2 fruit fly cellular contexts compared by ENCODE assay signal in genomic region chr3L:16328207-16328891, dm6.
A peak's percentile ranks its signal among the peaks of the same experiment; 100 is the strongest.
TF ChIP-seq lines count a peak whose summit lies in the region.

TSS of gene CG13058 (plus strand) at chr3L:16328841.

TF ChIP-seq in whole organism, embryonic, 481 proteins besides CTCF, POLR2A, EP300 and RAD21 (continued from another document and continues in another):
- peak; percentile 22 for TF ChIP-seq Mad (GFP tag; optimal IDR thresholded peaks at IDR 0.05; lab: Kevin White, UChicago)
- TF ChIP-seq Fer2 (tag; optimal IDR thresholded peaks at IDR 0.05; lab: Kevin White, UChicago), result no peak
- TF ChIP-seq CG1792 (GFP tag; optimal IDR thresholded peaks at IDR 0.05; lab: Kevin White, UChicago), result no peak
- peak; percentile 30 for TF ChIP-seq CG11398 (GFP tag; optimal IDR thresholded peaks at IDR 0.05; lab: Kevin White, UChicago)
- TF ChIP-seq btn (GFP tag; optimal IDR thresholded peaks at IDR 0.05; lab: Kevin White, UChicago), result no peak
- no peak for TF ChIP-seq ATbp (GFP tag; optimal IDR thresholded peaks at IDR 0.05; lab: Kevin White, UChicago)
- TF ChIP-seq Nf-YC (tag; optimal IDR thresholded peaks at IDR 0.05; lab: Kevin White, UChicago), result no peak
- TF ChIP-seq gem (tag; optimal IDR thresholded peaks at IDR 0.05; lab: Kevin White, UChicago), result peak; percentile 80
- TF ChIP-seq Hr39 (optimal IDR thresholded peaks at IDR 0.05; lab: Kevin White, UChicago), result no peak
- no peak for TF ChIP-seq CG12104 (GFP tag; optimal IDR thresholded peaks at IDR 0.05; lab: Kevin White, UChicago)
- peak; percentile 39 for TF ChIP-seq CG6854 (GFP tag; optimal IDR thresholded peaks at IDR 0.05; lab: Kevin White, UChicago)
- peak; percentile 78 for TF ChIP-seq CG2678 (tag; optimal IDR thresholded peaks at IDR 0.05; lab: Kevin White, UChicago)
- peak; percentile 75 for TF ChIP-seq ci (GFP tag; IDR thresholded peaks at IDR 0.05; lab: Robert Waterston, UW)
- peak; percentile 92 for TF ChIP-seq D19A (tag; optimal IDR thresholded peaks at IDR 0.05; lab: Kevin White, UChicago)
- no peak for TF ChIP-seq zen (tag; optimal IDR thresholded peaks at IDR 0.05; lab: Kevin White, UChicago)
- TF ChIP-seq fru (optimal IDR thresholded peaks at IDR 0.05; lab: Kevin White, UChicago), result no peak
- no peak for TF ChIP-seq CG2875 (GFP tag; optimal IDR thresholded peaks at IDR 0.05; lab: Kevin White, UChicago)
- TF ChIP-seq CG18476 (GFP tag; optimal IDR thresholded peaks at IDR 0.05; lab: Kevin White, UChicago), result peak; percentile 14
- no peak for TF ChIP-seq h (optimal IDR thresholded peaks at IDR 0.05; lab: Kevin White, UChicago)
- no peak for TF ChIP-seq chinmo (GFP tag; IDR thresholded peaks at IDR 0.05; lab: Robert Waterston, UW; ENCODE audit: partially characterized antibody)
- TF ChIP-seq CG4707 (GFP tag; optimal IDR thresholded peaks at IDR 0.05; lab: Kevin White, UChicago), result no peak
- TF ChIP-seq chif (GFP tag; optimal IDR thresholded peaks at IDR 0.05; lab: Kevin White, UChicago), result peak; percentile 36 to 44
- no peak for TF ChIP-seq Hr78 (GFP tag; optimal IDR thresholded peaks at IDR 0.05; lab: Kevin White, UChicago)
- TF ChIP-seq insv (GFP tag; optimal IDR thresholded peaks at IDR 0.05; lab: Kevin White, UChicago), result no peak
- TF ChIP-seq CG1529 (GFP tag; optimal IDR thresholded peaks at IDR 0.05; lab: Kevin White, UChicago), result no peak
- peak; percentile 71 for TF ChIP-seq otp (GFP tag; IDR thresholded peaks at IDR 0.05; lab: Robert Waterston, UW)
- no peak for TF ChIP-seq Dp (GFP tag; optimal IDR thresholded peaks at IDR 0.05; lab: Kevin White, UChicago)
- no peak; the same call in 1 of the 2 replicates for TF ChIP-seq chm (GFP tag; IDR thresholded peaks at IDR 0.05; lab: Robert Waterston, UW)
- TF ChIP-seq Hmr (GFP tag; optimal IDR thresholded peaks at IDR 0.05; lab: Kevin White, UChicago), result peak; percentile 61
- peak; percentile 30; the same call in 1 of the 2 replicates for TF ChIP-seq onecut (GFP tag; IDR thresholded peaks at IDR 0.05; lab: Robert Waterston, UW)
- TF ChIP-seq PHDP (tag; optimal IDR thresholded peaks at IDR 0.05; lab: Kevin White, UChicago), result peak; percentile 69
- TF ChIP-seq psq (GFP tag; optimal IDR thresholded peaks at IDR 0.05; lab: Kevin White, UChicago), result no peak
- peak; percentile 67 for TF ChIP-seq lmd (GFP tag; IDR thresholded peaks at IDR 0.05; lab: Robert Waterston, UW)
- no peak for TF ChIP-seq CG4404 (GFP tag; IDR thresholded peaks at IDR 0.05; lab: Robert Waterston, UW)
- no peak for TF ChIP-seq CkIIα-i1 (GFP tag; IDR thresholded peaks at IDR 0.05; lab: Robert Waterston, UW)
- TF ChIP-seq CG4820 (GFP tag; optimal IDR thresholded peaks at IDR 0.05; lab: Kevin White, UChicago), result peak; percentile 57
- no peak for TF ChIP-seq gcm (GFP tag; optimal IDR thresholded peaks at IDR 0.05; lab: Kevin White, UChicago)
- no peak for TF ChIP-seq pfk (GFP tag; optimal IDR thresholded peaks at IDR 0.05; lab: Kevin White, UChicago)
- no peak for TF ChIP-seq CG2129 (GFP tag; IDR thresholded peaks at IDR 0.05; lab: Robert Waterston, UW; ENCODE audit: partially characterized antibody)
- TF ChIP-seq CG7372 (GFP tag; IDR thresholded peaks at IDR 0.05; lab: Robert Waterston, UW), result no peak
- TF ChIP-seq Mrtf (GFP tag; IDR thresholded peaks at IDR 0.05; lab: Robert Waterston, UW), result no peak
- peak; percentile 14 for TF ChIP-seq vfl (GFP tag; optimal IDR thresholded peaks at IDR 0.05; lab: Kevin White, UChicago)
- TF ChIP-seq Max (GFP tag; optimal IDR thresholded peaks at IDR 0.05; lab: Kevin White, UChicago), result peak; percentile 18
- no peak for TF ChIP-seq ato (GFP tag; IDR thresholded peaks at IDR 0.05; lab: Robert Waterston, UW; ENCODE audit: partially characterized antibody)
- TF ChIP-seq gce (GFP tag; IDR thresholded peaks at IDR 0.05; lab: Robert Waterston, UW), result no peak
- peak; percentile 78 for TF ChIP-seq HLH3B (GFP tag; IDR thresholded peaks at IDR 0.05; lab: Robert Waterston, UW)
- no peak for TF ChIP-seq cas (GFP tag; IDR thresholded peaks at IDR 0.05; lab: Robert Waterston, UW)
- no peak for TF ChIP-seq MESR4 (GFP tag; optimal IDR thresholded peaks at IDR 0.05; lab: Kevin White, UChicago)
- TF ChIP-seq Sox102F (GFP tag; optimal IDR thresholded peaks at IDR 0.05; lab: Kevin White, UChicago), result peak; percentile 75
- peak; percentile 59 for TF ChIP-seq CHES-1-like (GFP tag; optimal IDR thresholded peaks at IDR 0.05; lab: Kevin White, UChicago)
- no peak for TF ChIP-seq CG2116 (GFP tag; optimal IDR thresholded peaks at IDR 0.05; lab: Kevin White, UChicago)
- no peak for TF ChIP-seq CG6654 (GFP tag; optimal IDR thresholded peaks at IDR 0.05; lab: Kevin White, UChicago)
- TF ChIP-seq CG17385 (GFP tag; optimal IDR thresholded peaks at IDR 0.05; lab: Kevin White, UChicago), result peak; percentile 64
- TF ChIP-seq CG31441 (GFP tag; IDR thresholded peaks at IDR 0.05; lab: Robert Waterston, UW), result 0 out of 2 replicates have a peak, but pooled peaks have one; percentile 42
- no peak for TF ChIP-seq Spps (tag; optimal IDR thresholded peaks at IDR 0.05; lab: Kevin White, UChicago)
- TF ChIP-seq Dbx (GFP tag; IDR thresholded peaks at IDR 0.05; lab: Robert Waterston, UW), result peak; percentile 64; the same call in 2 of the 3 replicates
- TF ChIP-seq so (GFP tag; IDR thresholded peaks at IDR 0.05; lab: Robert Waterston, UW), result peak; percentile 89
- TF ChIP-seq CG4424 (GFP tag; optimal IDR thresholded peaks at IDR 0.05; lab: Kevin White, UChicago), result peak; percentile 22
- TF ChIP-seq CG13296 (GFP tag; optimal IDR thresholded peaks at IDR 0.05; lab: Kevin White, UChicago), result peak; percentile 72
- TF ChIP-seq CG10462 (GFP tag; optimal IDR thresholded peaks at IDR 0.05; lab: Kevin White, UChicago), result no peak
- 0 out of 3 replicates have a peak, but pooled peaks have one; percentile 10 for TF ChIP-seq CG34422 (GFP tag; IDR thresholded peaks at IDR 0.05; lab: Robert Waterston, UW)
- no peak for TF ChIP-seq CG6175 (GFP tag; IDR thresholded peaks at IDR 0.05; lab: Robert Waterston, UW)
- no peak for TF ChIP-seq Doc3 (GFP tag; IDR thresholded peaks at IDR 0.05; lab: Robert Waterston, UW; ENCODE audit: partially characterized antibody)
- no peak for TF ChIP-seq ftz-f1 (GFP tag; optimal IDR thresholded peaks at IDR 0.05; lab: Kevin White, UChicago)
- peak; percentile 67 for TF ChIP-seq unpg (GFP tag; optimal IDR thresholded peaks at IDR 0.05; lab: Kevin White, UChicago)
- TF ChIP-seq hth (optimal IDR thresholded peaks at IDR 0.05; lab: Kevin White, UChicago), result no peak
- peak; percentile 52; the same call in 2 of the 3 replicates for TF ChIP-seq tgo (GFP tag; IDR thresholded peaks at IDR 0.05; lab: Robert Waterston, UW)

TF ChIP-seq in whole organism, prepupa, 60 proteins besides CTCF, POLR2A, EP300 and RAD21 (continued from another document):
- peak; percentile 85 for TF ChIP-seq Hr4 (GFP tag; optimal IDR thresholded peaks at IDR 0.05; lab: Kevin White, UChicago)
- TF ChIP-seq fd59A (GFP tag; optimal IDR thresholded peaks at IDR 0.05; lab: Kevin White, UChicago), result peak; percentile 61
- TF ChIP-seq OdsH (GFP tag; optimal IDR thresholded peaks at IDR 0.05; lab: Kevin White, UChicago), result peak; percentile 55
- TF ChIP-seq spab (GFP tag; optimal IDR thresholded peaks at IDR 0.05; lab: Kevin White, UChicago), result no peak
- peak; percentile 4 for TF ChIP-seq CG8632 (GFP tag; optimal IDR thresholded peaks at IDR 0.05; lab: Kevin White, UChicago)
- peak; percentile 15 for TF ChIP-seq CG1621 (tag; optimal IDR thresholded peaks at IDR 0.05; lab: Kevin White, UChicago)
- peak; percentile 39 for TF ChIP-seq Sox14 (GFP tag; optimal IDR thresholded peaks at IDR 0.05; lab: Kevin White, UChicago)
- TF ChIP-seq acj6 (GFP tag; optimal IDR thresholded peaks at IDR 0.05; lab: Kevin White, UChicago), result peak; percentile 50
- no peak for TF ChIP-seq vri (GFP tag; optimal IDR thresholded peaks at IDR 0.05; lab: Kevin White, UChicago)
- TF ChIP-seq Met (GFP tag; optimal IDR thresholded peaks at IDR 0.05; lab: Kevin White, UChicago), result peak; percentile 9
- TF ChIP-seq CG10631 (GFP tag; optimal IDR thresholded peaks at IDR 0.05; lab: Kevin White, UChicago), result peak; percentile 37
- TF ChIP-seq topi (GFP tag; optimal IDR thresholded peaks at IDR 0.05; lab: Kevin White, UChicago), result no peak
- TF ChIP-seq Hr38 (GFP tag; optimal IDR thresholded peaks at IDR 0.05; lab: Kevin White, UChicago), result peak; percentile 5
- peak; percentile 72 for TF ChIP-seq net (GFP tag; optimal IDR thresholded peaks at IDR 0.05; lab: Kevin White, UChicago)
- no peak for TF ChIP-seq Ets21C (GFP tag; optimal IDR thresholded peaks at IDR 0.05; lab: Kevin White, UChicago)
- TF ChIP-seq cyc (GFP tag; optimal IDR thresholded peaks at IDR 0.05; lab: Kevin White, UChicago), result no peak
- TF ChIP-seq Sox15 (GFP tag; optimal IDR thresholded peaks at IDR 0.05; lab: Kevin White, UChicago), result no peak
- peak; percentile 65 for TF ChIP-seq Lpt (GFP tag; optimal IDR thresholded peaks at IDR 0.05; lab: Kevin White, UChicago)
- peak; percentile 43 for TF ChIP-seq CG11762 (GFP tag; optimal IDR thresholded peaks at IDR 0.05; lab: Kevin White, UChicago; ENCODE audit: insufficient read depth)
- TF ChIP-seq dac (GFP tag; optimal IDR thresholded peaks at IDR 0.05; lab: Kevin White, UChicago), result peak; percentile 35
- TF ChIP-seq CG6163 (GFP tag; IDR thresholded peaks at IDR 0.05; lab: Robert Waterston, UW), result 0 out of 3 replicates have a peak, but pooled peaks have one; percentile 42
- TF ChIP-seq CG6792 (GFP tag; optimal IDR thresholded peaks at IDR 0.05; lab: Kevin White, UChicago), result peak; percentile 21
- TF ChIP-seq CG6854 (GFP tag; optimal IDR thresholded peaks at IDR 0.05; lab: Kevin White, UChicago), result no peak
- no peak for TF ChIP-seq CG7368 (GFP tag; optimal IDR thresholded peaks at IDR 0.05; lab: Kevin White, UChicago)
- TF ChIP-seq achi (GFP tag; optimal IDR thresholded peaks at IDR 0.05; lab: Kevin White, UChicago), result peak; percentile 61
- TF ChIP-seq eg (GFP tag; IDR thresholded peaks at IDR 0.05; lab: Robert Waterston, UW), result peak; percentile 23; the same call in 1 of the 3 replicates
- no peak for TF ChIP-seq CG31627 (GFP tag; optimal IDR thresholded peaks at IDR 0.05; lab: Kevin White, UChicago)
- peak; percentile 32; the same call in 1 of the 2 replicates for TF ChIP-seq Gug (GFP tag; IDR thresholded peaks at IDR 0.05; lab: Robert Waterston, UW)
- TF ChIP-seq Ets96B (tag; optimal IDR thresholded peaks at IDR 0.05; lab: Kevin White, UChicago), result peak; percentile 71
- TF ChIP-seq salr (GFP tag; optimal IDR thresholded peaks at IDR 0.05; lab: Kevin White, UChicago), result peak; percentile 42 to 64
- no peak for TF ChIP-seq CG8319 (GFP tag; optimal IDR thresholded peaks at IDR 0.05; lab: Kevin White, UChicago)
- no peak for TF ChIP-seq fd85E (GFP tag; optimal IDR thresholded peaks at IDR 0.05; lab: Kevin White, UChicago)
- TF ChIP-seq pdm3 (GFP tag; optimal IDR thresholded peaks at IDR 0.05; lab: Kevin White, UChicago), result peak; percentile 73
- TF ChIP-seq lz (GFP tag; optimal IDR thresholded peaks at IDR 0.05; lab: Kevin White, UChicago), result no peak
- peak; percentile 85 for TF ChIP-seq CG32006 (GFP tag; optimal IDR thresholded peaks at IDR 0.05; lab: Kevin White, UChicago)
- TF ChIP-seq CG4318 (GFP tag; optimal IDR thresholded peaks at IDR 0.05; lab: Kevin White, UChicago), result peak; percentile 78
TF ChIP-seq in whole organism, prepupa: peak in this region for 35.
